Worm (Caenorhabditis elegans) whole organism, L1 larva: ENCODE results near the gene Y48E1C.4.
A peak's percentile ranks its signal among the peaks of the same experiment; 100 is the strongest.

Experiments used
- C04F5.9 ChIP-seq: sonication (generic microtip); optimal IDR thresholded peaks from 2 replicates; lab custom pipeline; 2016; ENCODE audit warnings: missing genetic modification characterization, missing compliant biosample characterization
- F16B12.6 ChIP-seq: fragments of 150-350 bp; optimal IDR thresholded peaks from 2 replicates; lab custom pipeline; 2014; ENCODE audit warnings: missing biosample characterization, missing genetic modification characterization
- blmp-1 ChIP-seq: fragments of 150-350 bp; optimal IDR thresholded peaks from 2 replicates; lab custom pipeline; 2014; ENCODE audit warnings: missing biosample characterization, missing genetic modification characterization
- ceh-63 ChIP-seq: fragments of 200-800 bp; sonication (Bioruptor generic); optimal IDR thresholded peaks from 2 replicates; lab custom pipeline; 2018; ENCODE audit warnings: mild to moderate bottlenecking, missing genetic modification characterization, missing compliant biosample characterization
- ceh-90 ChIP-seq: sonication (generic microtip); optimal IDR thresholded peaks from 2 replicates; lab custom pipeline; 2016; ENCODE audit warnings: missing genetic modification characterization, missing compliant biosample characterization
- dpl-1 ChIP-seq, 3 experiments: fragments of 150-350 bp in 2 of 3; sonication (generic microtip) in 1 of 3; optimal IDR thresholded peaks; 2 replicates each; lab custom pipeline; 2014 to 2017; ENCODE audit warnings: missing biosample characterization in 3 of 3, missing genetic modification characterization in 3 of 3, missing genetic modification reagents in 3 of 3
- dsc-1 ChIP-seq: sonication (generic microtip); optimal IDR thresholded peaks from 2 replicates; lab custom pipeline; 2016; ENCODE audit warnings: mild to moderate bottlenecking, missing genetic modification characterization, missing compliant biosample characterization
- efl-1 ChIP-seq, 4 experiments: fragments of 150-350 bp; optimal IDR thresholded peaks in 3 of 4; peaks in 1 of 4; 1 replicate in 1 of 4; 2 replicates in 3 of 4; lab custom pipeline; 2014; ENCODE audit warnings: missing biosample characterization in 2 of 4, missing genetic modification characterization in 2 of 4, missing genetic modification reagents in 2 of 4
- efl-3 ChIP-seq: fragments of 200-800 bp; sonication (Bioruptor generic); optimal IDR thresholded peaks from 2 replicates; lab custom pipeline; 2018; ENCODE audit warnings: mild to moderate bottlenecking, missing genetic modification characterization, missing compliant biosample characterization
- egl-13 ChIP-seq: sonication (generic microtip); optimal IDR thresholded peaks from 2 replicates; lab custom pipeline; 2016; ENCODE audit warnings: missing genotype, missing genetic modification reagents, missing genetic modification characterization, missing compliant biosample characterization
- egl-27 ChIP-seq, 2 experiments: fragments of 150-350 bp in 1 of 2; sonication (generic microtip); optimal IDR thresholded peaks; 3 replicates each; lab custom pipeline; 2017 to 2018; ENCODE audit warnings: missing biosample characterization in 2 of 2, missing genetic modification characterization in 2 of 2, missing genetic modification reagents in 2 of 2
- elt-2 ChIP-seq: sonication (generic microtip); optimal IDR thresholded peaks from 2 replicates; lab custom pipeline; 2016; ENCODE audit warnings: missing genetic modification characterization, mild to moderate bottlenecking, inconsistent platforms, missing compliant biosample characterization, missing genetic modification reagents
- elt-3 ChIP-seq, 6 experiments: fragments of 150-350 bp in 1 of 6; sonication (generic microtip); optimal IDR thresholded peaks; 2 replicates each; lab custom pipeline; 2017 to 2018; ENCODE audit warnings: missing biosample characterization in 6 of 6, missing genetic modification characterization in 6 of 6, inconsistent platforms in 1 of 6
- fkh-8 ChIP-seq: sonication (generic microtip); optimal IDR thresholded peaks from 2 replicates; lab custom pipeline; 2016; ENCODE audit warnings: mild to moderate bottlenecking, missing genetic modification characterization, missing compliant biosample characterization
- fos-1 ChIP-seq: fragments of 150-350 bp; optimal IDR thresholded peaks from 2 replicates; lab custom pipeline; 2014; ENCODE audit warnings: missing biosample characterization, missing genetic modification characterization
- hlh-17 ChIP-seq: fragments of 200-800 bp; sonication (Bioruptor generic); optimal IDR thresholded peaks from 2 replicates; lab custom pipeline; 2018; ENCODE audit warnings: missing genetic modification characterization, mild to moderate bottlenecking, missing compliant biosample characterization, moderate library complexity, borderline replicate concordance
- hlh-4 ChIP-seq: sonication (generic microtip); optimal IDR thresholded peaks from 2 replicates; lab custom pipeline; 2016; ENCODE audit warnings: mild to moderate bottlenecking, missing genetic modification characterization, missing compliant biosample characterization
- irx-1 ChIP-seq: sonication (generic microtip); optimal IDR thresholded peaks from 2 replicates; lab custom pipeline; 2016; ENCODE audit warnings: missing genetic modification characterization, missing compliant biosample characterization
- isw-1 ChIP-seq: fragments of 200-800 bp; sonication (Bioruptor generic); IDR thresholded peaks from 2 replicates; pipeline ENCODE4 v1.3.6; 2022; ENCODE audit warnings: missing genetic modification characterization, missing compliant biosample characterization
- lin-14 ChIP-seq: fragments of 200-800 bp; sonication (Bioruptor generic); optimal IDR thresholded peaks from 2 replicates; lab custom pipeline; 2018; ENCODE audit warnings: mild to moderate bottlenecking, missing genetic modification characterization, moderate library complexity, missing compliant biosample characterization
- lin-15B ChIP-seq: fragments of 150-350 bp; sonication (generic microtip); optimal IDR thresholded peaks from 3 replicates; lab custom pipeline; 2014; ENCODE audit warnings: missing biosample characterization, missing genetic modification characterization
- lin-35 ChIP-seq, 2 experiments: fragments of 150-350 bp; optimal IDR thresholded peaks; 2 replicates each; lab custom pipeline; 2014; ENCODE audit warnings: missing biosample characterization in 2 of 2, missing genetic modification characterization in 2 of 2, missing genetic modification reagents in 2 of 2
- lin-39 ChIP-seq: fragments of 150-350 bp; optimal IDR thresholded peaks from 2 replicates; lab custom pipeline; 2014; ENCODE audit warnings: missing biosample characterization, missing genetic modification reagents, missing genetic modification characterization
- lsy-2 ChIP-seq, 2 experiments: fragments of 150-350 bp; optimal IDR thresholded peaks; 2 replicates each; lab custom pipeline; 2014; ENCODE audit warnings: missing biosample characterization in 2 of 2, missing genetic modification characterization in 2 of 2
- mab-9 ChIP-seq: fragments of 200-800 bp; sonication (Bioruptor generic); IDR thresholded peaks from 2 replicates; pipeline ENCODE4 v1.3.6; 2022; ENCODE audit warnings: missing genetic modification reagents, missing genetic modification characterization, missing compliant biosample characterization
- mdl-1 ChIP-seq, 2 experiments: fragments of 150-350 bp; optimal IDR thresholded peaks; 2 replicates each; lab custom pipeline; 2014 to 2017; ENCODE audit warnings: missing biosample characterization in 2 of 2, missing genetic modification characterization in 2 of 2, inconsistent platforms in 1 of 2
- mep-1 ChIP-seq: fragments of 150-350 bp; optimal IDR thresholded peaks from 2 replicates; lab custom pipeline; 2014; ENCODE audit warnings: missing biosample characterization, missing genetic modification characterization
- nhr-12 ChIP-seq: sonication (generic microtip); optimal IDR thresholded peaks from 2 replicates; lab custom pipeline; 2017; ENCODE audit warnings: missing biosample characterization, missing genetic modification characterization
- nhr-19 ChIP-seq: fragments of 200-800 bp; sonication (Bioruptor generic); conservative IDR thresholded peaks from 2 replicates; pipeline ENCODE4 v1.3.6; 2022; ENCODE audit warnings: missing genetic modification characterization, missing compliant biosample characterization
- nhr-20 ChIP-seq: sonication (generic microtip); optimal IDR thresholded peaks from 2 replicates; lab custom pipeline; 2016; ENCODE audit warnings: mild to moderate bottlenecking, missing genetic modification characterization, missing compliant biosample characterization
- nhr-71 ChIP-seq: sonication (generic microtip); optimal IDR thresholded peaks from 2 replicates; lab custom pipeline; 2016; ENCODE audit warnings: mild to moderate bottlenecking, missing genetic modification characterization, moderate library complexity, missing compliant biosample characterization
- nhr-76 ChIP-seq: sonication (generic microtip); optimal IDR thresholded peaks from 2 replicates; lab custom pipeline; 2017; ENCODE audit warnings: missing biosample characterization, missing genetic modification characterization
- nhr-77 ChIP-seq: fragments of 150-350 bp; optimal IDR thresholded peaks from 2 replicates; lab custom pipeline; 2014; ENCODE audit warnings: missing biosample characterization, missing genetic modification characterization
- nhr-85 ChIP-seq: sonication (generic microtip); peaks from one replicate; lab custom pipeline; 2016; ENCODE audit warnings: missing genetic modification characterization, inconsistent platforms, missing compliant biosample characterization
- pag-3 ChIP-seq: sonication (generic microtip); optimal IDR thresholded peaks from 2 replicates; lab custom pipeline; 2017; ENCODE audit warnings: missing genetic modification characterization, mild to moderate bottlenecking, missing compliant biosample characterization, antibody characterized with exemption, borderline replicate concordance; ENCODE audit not compliant: insufficient read depth
- pqm-1 ChIP-seq: sonication (generic microtip); optimal IDR thresholded peaks from 3 replicates; lab custom pipeline; 2017; ENCODE audit warnings: missing biosample characterization, missing genetic modification characterization
- rnt-1 ChIP-seq: sonication (generic microtip); optimal IDR thresholded peaks from 2 replicates; lab custom pipeline; 2016; ENCODE audit warnings: mild to moderate bottlenecking, missing genetic modification characterization, moderate library complexity, missing compliant biosample characterization
- sup-37 ChIP-seq: fragments of 200-800 bp; sonication (Bioruptor generic); optimal IDR thresholded peaks from 2 replicates; lab custom pipeline; 2018; ENCODE audit warnings: mild to moderate bottlenecking, missing genetic modification characterization, missing compliant biosample characterization
- swsn-7 ChIP-seq: sonication (generic microtip); optimal IDR thresholded peaks from 2 replicates; lab custom pipeline; 2016; ENCODE audit warnings: missing genetic modification characterization, missing compliant biosample characterization
- tlp-1 ChIP-seq: fragments of 150-350 bp; optimal IDR thresholded peaks from 2 replicates; lab custom pipeline; 2014; ENCODE audit warnings: missing biosample characterization, missing genetic modification characterization
- unc-30 ChIP-seq: sonication (generic microtip); optimal IDR thresholded peaks from 2 replicates; lab custom pipeline; 2017; ENCODE audit warnings: missing biosample characterization, missing genetic modification characterization
- unc-62 ChIP-seq: fragments of 150-350 bp; optimal IDR thresholded peaks from 2 replicates; lab custom pipeline; 2014; ENCODE audit warnings: missing biosample characterization, missing genetic modification reagents, missing genetic modification characterization
- vab-15 ChIP-seq: sonication (generic microtip); optimal IDR thresholded peaks from 2 replicates; lab custom pipeline; 2017; ENCODE audit warnings: missing genotype, mild to moderate bottlenecking, missing genetic modification characterization, missing compliant biosample characterization
- zag-1 ChIP-seq: fragments of 150-350 bp; optimal IDR thresholded peaks from 2 replicates; lab custom pipeline; 2014; ENCODE audit warnings: missing biosample characterization, missing genetic modification characterization

Gene Y48E1C.4

DNA sequence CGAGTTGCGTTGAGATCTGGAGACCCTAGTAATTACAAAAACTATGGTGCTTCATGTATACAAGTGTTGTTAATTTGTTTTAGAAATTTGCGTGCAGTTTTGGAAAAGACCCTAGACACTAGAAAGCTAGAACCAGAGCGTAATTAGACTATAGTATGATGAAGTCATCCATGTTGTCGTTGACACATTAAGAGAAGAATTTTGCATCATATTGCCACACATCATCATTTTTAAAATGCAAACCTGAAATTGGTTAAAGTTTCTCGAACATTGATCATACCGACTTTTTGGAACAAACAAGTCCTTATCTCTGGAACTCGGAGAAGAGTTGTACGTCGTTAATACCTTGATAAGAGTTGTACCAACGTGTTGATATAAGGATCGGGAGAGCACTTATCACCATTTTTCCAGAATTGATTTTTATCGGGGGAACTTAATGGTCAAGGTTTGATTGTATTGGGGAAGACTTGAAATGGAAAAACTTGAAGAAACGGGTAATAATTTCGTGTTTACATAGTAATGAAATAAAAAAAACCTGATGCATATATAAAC is 31.3 kb upstream of the Y48E1C.4 start:
- TF ChIP-seq nhr-20 (tag; lab: Kevin White, UChicago): peak; percentile 42
- TF ChIP-seq nhr-19 (GFP tag; lab: Robert Waterston, UW): peak; percentile 27; the same call in 1 of the 2 replicates
- peak; percentile 30 for TF ChIP-seq nhr-71 (tag; lab: Kevin White, UChicago)
- TF ChIP-seq lin-35 (GFP tag; optimal IDR thresholded peaks at IDR 0.05; lab: Kevin White, UChicago): peak in 1 of 2 experiments; percentile 11
- no peak for TF ChIP-seq sup-37 (GFP tag; lab: Kevin White, UChicago)
- TF ChIP-seq efl-1 (optimal IDR thresholded peaks at IDR 0.05; lab: Kevin White, UChicago): no peak
- TF ChIP-seq efl-1 (GFP tag; optimal IDR thresholded peaks at IDR 0.05 in 1 of 2; lab: Kevin White, UChicago): peak in 1 of 2 experiments; percentile 66
- TF ChIP-seq egl-27 (tag; optimal IDR thresholded peaks at IDR 0.05; lab: Kevin White, UChicago): no peak
- TF ChIP-seq rnt-1 (tag; lab: Kevin White, UChicago): no peak
- TF ChIP-seq egl-13 (tag; lab: Kevin White, UChicago): no peak
- peak; percentile 26 for TF ChIP-seq lin-14 (GFP tag; lab: Kevin White, UChicago)
- peak; percentile 97 for TF ChIP-seq pqm-1
- TF ChIP-seq mdl-1 (tag; optimal IDR thresholded peaks at IDR 0.05; lab: Kevin White, UChicago): peak in 1 of 2 experiments; percentile 4
- TF ChIP-seq tlp-1 (tag; lab: Kevin White, UChicago): peak; percentile 49
- TF ChIP-seq pag-3 (tag; lab: Kevin White, UChicago): no peak
- TF ChIP-seq lin-39: no peak
- TF ChIP-seq nhr-76 (tag; lab: Kevin White, UChicago): no peak
- no peak for TF ChIP-seq hlh-4 (tag; lab: Kevin White, UChicago)
- peak; percentile 97 for TF ChIP-seq elt-2 (tag; lab: Kevin White, UChicago)
- TF ChIP-seq, all 84 proteins: peak for 10

- no peak for TF ChIP-seq zag-1
- peak; percentile 60 for TF ChIP-seq mep-1 (tag; lab: Kevin White, UChicago)
- peak; percentile 26 for TF ChIP-seq blmp-1
- peak; percentile 73 for TF ChIP-seq elt-2 (tag; lab: Kevin White, UChicago)
- peak in 1 of 2 experiments; percentile 0 for TF ChIP-seq lsy-2 (tag; optimal IDR thresholded peaks at IDR 0.05; lab: Kevin White, UChicago)
- TF ChIP-seq lin-39: no peak
- TF ChIP-seq mdl-1 (tag; optimal IDR thresholded peaks at IDR 0.05; lab: Kevin White, UChicago): peak in 1 of 2 experiments; percentile 4
- TF ChIP-seq lin-14 (GFP tag; lab: Kevin White, UChicago): peak; percentile 54
- TF ChIP-seq nhr-85 (tag; lab: Kevin White, UChicago): peak; percentile 88
Measured at ce11 chrII:13465381-13465838, 28.8 kb upstream of the Y48E1C.4 start.

- TF ChIP-seq ceh-90 (tag; lab: Kevin White, UChicago) (no peak), egl-27 (tag; optimal IDR thresholded peaks at IDR 0.05; lab: Kevin White, UChicago) (peak in 1 of 2 experiments; percentile 18), hlh-17 (GFP tag; lab: Kevin White, UChicago) (no peak), irx-1 (peak; percentile 50), isw-1 (GFP tag; lab: Robert Waterston, UW) (no peak), fkh-8 (tag; lab: Kevin White, UChicago) (peak; percentile 30), unc-62 (no peak), lin-15B (tag; lab: Kevin White, UChicago) (no peak), nhr-12 (tag; lab: Kevin White, UChicago) (no peak), nhr-77 (tag; lab: Kevin White, UChicago) (no peak), efl-3 (GFP tag; lab: Kevin White, UChicago) (no peak), ceh-63 (no peak), sup-37 (GFP tag; lab: Kevin White, UChicago) (peak; percentile 38), vab-15 (tag; lab: Kevin White, UChicago) (no peak), blmp-1 (peak; percentile 75), mab-9 (GFP tag; lab: Robert Waterston, UW) (no peak), nhr-71 (tag; lab: Kevin White, UChicago) (peak; percentile 92), dpl-1 (GFP tag; optimal IDR thresholded peaks at IDR 0.05; lab: Kevin White, UChicago) (peak; percentile 10 to 45 (median 30)), F16B12.6 (peak; percentile 15), efl-1 (optimal IDR thresholded peaks at IDR 0.05; lab: Kevin White, UChicago) (peak; percentile 9 to 37), efl-1 (GFP tag; optimal IDR thresholded peaks at IDR 0.05 in 1 of 2; lab: Kevin White, UChicago) (peak; percentile 3 to 87), fos-1 (tag; lab: Kevin White, UChicago) (peak; percentile 41), elt-3 (tag; optimal IDR thresholded peaks at IDR 0.05; lab: Kevin White, UChicago) (peak; percentile 24 to 79 (median 56)), dsc-1 (tag; lab: Kevin White, UChicago) (peak; percentile 14), nhr-20 (tag; lab: Kevin White, UChicago) (peak; percentile 91), swsn-7 (tag; lab: Kevin White, UChicago) (peak; percentile 62), unc-30 (tag; lab: Kevin White, UChicago) (no peak), C04F5.9 (tag; lab: Kevin White, UChicago) (peak; percentile 13)
Measured at ce11 chrII:13461604-13462375, 25.2 kb upstream of the Y48E1C.4 start.
